Worm (Caenorhabditis elegans) whole organism, L4 larva: ENCODE measurements around the gene col-157.

Experiments
- lin-39 ChIP-seq: fragments of 150-350 bp; optimal IDR thresholded peaks from 2 replicates; lab custom pipeline; 2014; ENCODE audit warnings: missing biosample characterization, missing genetic modification reagents, missing genetic modification characterization
- madf-5 ChIP-seq, 2 experiments: fragments of 200-800 bp; sonication (Bioruptor generic); IDR thresholded peaks; 2 replicates each; pipeline ENCODE4 v1.3.6; 2022; ENCODE audit warnings: missing compliant biosample characterization in 2 of 2, missing genetic modification characterization in 2 of 2
- mdl-1 ChIP-seq, 2 experiments: fragments of 150-350 bp in 1 of 2; sonication (generic microtip) in 1 of 2; optimal IDR thresholded peaks; 2 replicates each; lab custom pipeline; 2014 to 2017; ENCODE audit warnings: missing biosample characterization in 2 of 2, missing genetic modification characterization in 2 of 2
- nhr-237 ChIP-seq: sonication (generic microtip); optimal IDR thresholded peaks from 2 replicates; lab custom pipeline; 2017; ENCODE audit warnings: missing biosample characterization, missing genetic modification characterization
- vab-7 ChIP-seq: fragments of 200-800 bp; sonication (Bioruptor generic); IDR thresholded peaks from 2 replicates; pipeline ENCODE4 v1.3.6; 2022; ENCODE audit warnings: missing genetic modification reagents, missing genetic modification characterization, missing compliant biosample characterization
- zip-2 ChIP-seq: fragments of 150-350 bp; optimal IDR thresholded peaks from 2 replicates; lab custom pipeline; 2014; ENCODE audit warnings: missing biosample characterization, missing genetic modification characterization

DNA sequence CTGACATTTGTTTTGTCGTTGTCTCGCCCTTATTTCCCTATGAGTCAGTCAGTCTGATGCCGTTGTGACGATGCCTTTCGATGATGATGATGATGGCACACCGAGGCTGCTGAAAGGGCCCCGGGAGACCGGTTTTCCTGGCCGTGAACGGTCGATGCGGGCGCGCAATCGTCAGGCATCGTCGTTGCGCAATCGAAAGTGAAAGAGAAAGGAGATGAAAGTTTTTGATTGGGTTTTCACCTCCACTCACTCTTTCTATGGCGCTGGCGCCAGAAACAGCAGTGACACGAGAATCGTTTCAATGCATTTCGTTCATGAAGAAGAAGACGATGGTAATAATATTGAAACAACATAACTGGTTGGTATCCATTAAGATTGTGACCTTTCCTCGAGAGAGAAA lies 49.1 kb downstream of the col-157 start:
- TF ChIP-seq vab-7 (GFP tag; lab: Robert Waterston, UW) = no peak
- peak; percentile 57 to 69; a peak in 3 of 4 replicates for TF ChIP-seq madf-5 (GFP tag; IDR thresholded peaks at IDR 0.05; lab: Robert Waterston, UW)
- no peak for TF ChIP-seq lin-39 (tag; lab: Kevin White, UChicago)
- TF ChIP-seq mdl-1 (tag; optimal IDR thresholded peaks at IDR 0.05; lab: Kevin White, UChicago) = peak in 1 of 2 experiments; percentile 70
- no peak for TF ChIP-seq nhr-237 (tag; lab: Kevin White, UChicago)
- no peak for TF ChIP-seq zip-2 (tag; lab: Kevin White, UChicago)
